Worm (Caenorhabditis elegans) whole organism, L1 larva: ENCODE measurements around the gene F37C12.14.

Source experiments
- C04F5.9 ChIP-seq: sonication (generic microtip); optimal IDR thresholded peaks from 2 replicates; lab custom pipeline; 2016; ENCODE audit warnings: missing genetic modification characterization, missing compliant biosample characterization
- C16A3.4 ChIP-seq: fragments of 150-350 bp; optimal IDR thresholded peaks from 2 replicates; lab custom pipeline; 2014; ENCODE audit warnings: missing biosample characterization, missing genetic modification characterization
- C34B4.2 ChIP-seq: sonication (generic microtip); optimal IDR thresholded peaks from 2 replicates; lab custom pipeline; 2017; ENCODE audit warnings: mild to moderate bottlenecking, missing genetic modification characterization, missing compliant biosample characterization
- Y116A8C.19 ChIP-seq: sonication (generic microtip); optimal IDR thresholded peaks from 2 replicates; lab custom pipeline; 2016; ENCODE audit warnings: missing compliant biosample characterization, missing genetic modification characterization, borderline replicate concordance
- aha-1 ChIP-seq: fragments of 150-350 bp; optimal IDR thresholded peaks from 2 replicates; lab custom pipeline; 2014; ENCODE audit warnings: missing biosample characterization, missing genetic modification characterization
- alr-1 ChIP-seq: fragments of 200-800 bp; sonication (Bioruptor generic); optimal IDR thresholded peaks from 2 replicates; lab custom pipeline; 2018; ENCODE audit warnings: borderline replicate concordance, mild to moderate bottlenecking, missing genetic modification characterization, missing compliant biosample characterization
- blmp-1 ChIP-seq: fragments of 150-350 bp; optimal IDR thresholded peaks from 2 replicates; lab custom pipeline; 2014; ENCODE audit warnings: missing biosample characterization, missing genetic modification characterization
- ceh-63 ChIP-seq: fragments of 200-800 bp; sonication (Bioruptor generic); optimal IDR thresholded peaks from 2 replicates; lab custom pipeline; 2018; ENCODE audit warnings: mild to moderate bottlenecking, missing genetic modification characterization, missing compliant biosample characterization
- ceh-8 ChIP-seq: fragments of 200-800 bp; sonication (Bioruptor generic); optimal IDR thresholded peaks from 2 replicates; lab custom pipeline; 2018; ENCODE audit warnings: mild to moderate bottlenecking, missing genetic modification characterization, moderate library complexity, missing compliant biosample characterization
- ceh-88 ChIP-seq: fragments of 200-800 bp; sonication (Bioruptor generic); IDR thresholded peaks from 2 replicates; pipeline ENCODE4 v1.3.6; 2022; ENCODE audit warnings: missing genetic modification characterization, missing compliant biosample characterization
- ceh-90 ChIP-seq: sonication (generic microtip); optimal IDR thresholded peaks from 2 replicates; lab custom pipeline; 2016; ENCODE audit warnings: missing genetic modification characterization, missing compliant biosample characterization
- ces-1 ChIP-seq: fragments of 150-350 bp; optimal IDR thresholded peaks from 2 replicates; lab custom pipeline; 2014; ENCODE audit warnings: missing biosample characterization, missing genetic modification reagents, missing genetic modification characterization
- dpl-1 ChIP-seq, 3 experiments: fragments of 150-350 bp in 2 of 3; sonication (generic microtip) in 1 of 3; optimal IDR thresholded peaks; 2 replicates each; lab custom pipeline; 2014 to 2017; ENCODE audit warnings: missing biosample characterization in 3 of 3, missing genetic modification characterization in 3 of 3, missing genetic modification reagents in 3 of 3
- efl-1 ChIP-seq, 4 experiments: fragments of 150-350 bp; optimal IDR thresholded peaks in 3 of 4; peaks in 1 of 4; 1 replicate in 1 of 4; 2 replicates in 3 of 4; lab custom pipeline; 2014; ENCODE audit warnings: missing biosample characterization in 2 of 4, missing genetic modification characterization in 2 of 4, missing genetic modification reagents in 2 of 4
- egl-27 ChIP-seq, 2 experiments: fragments of 150-350 bp in 1 of 2; sonication (generic microtip); optimal IDR thresholded peaks; 3 replicates each; lab custom pipeline; 2017 to 2018; ENCODE audit warnings: missing biosample characterization in 2 of 2, missing genetic modification characterization in 2 of 2, missing genetic modification reagents in 2 of 2
- elt-2 ChIP-seq: sonication (generic microtip); optimal IDR thresholded peaks from 2 replicates; lab custom pipeline; 2016; ENCODE audit warnings: missing genetic modification characterization, mild to moderate bottlenecking, inconsistent platforms, missing compliant biosample characterization, missing genetic modification reagents
- elt-3 ChIP-seq, 6 experiments: fragments of 150-350 bp in 1 of 6; sonication (generic microtip); optimal IDR thresholded peaks; 2 replicates each; lab custom pipeline; 2017 to 2018; ENCODE audit warnings: missing biosample characterization in 6 of 6, missing genetic modification characterization in 6 of 6, inconsistent platforms in 1 of 6
- ets-5 ChIP-seq: fragments of 200-800 bp; sonication (Bioruptor generic); IDR thresholded peaks from 2 replicates; pipeline ENCODE4 v1.3.6; 2022; ENCODE audit warnings: missing genetic modification characterization, missing compliant biosample characterization
- fkh-10 ChIP-seq: sonication (generic microtip); optimal IDR thresholded peaks from 2 replicates; lab custom pipeline; 2017; ENCODE audit warnings: missing biosample characterization, missing genetic modification reagents, missing genetic modification characterization
- fkh-4 ChIP-seq: sonication (generic microtip); optimal IDR thresholded peaks from 2 replicates; lab custom pipeline; 2016; ENCODE audit warnings: missing compliant biosample characterization, missing genetic modification characterization, borderline replicate concordance
- fos-1 ChIP-seq: fragments of 150-350 bp; optimal IDR thresholded peaks from 2 replicates; lab custom pipeline; 2014; ENCODE audit warnings: missing biosample characterization, missing genetic modification characterization
- grh-1 ChIP-seq: fragments of 200-800 bp; sonication (Bioruptor generic); IDR thresholded peaks from 2 replicates; pipeline ENCODE4 v1.3.6; 2022; ENCODE audit warnings: missing genetic modification reagents, missing genetic modification characterization, missing compliant biosample characterization
- hlh-4 ChIP-seq: sonication (generic microtip); optimal IDR thresholded peaks from 2 replicates; lab custom pipeline; 2016; ENCODE audit warnings: mild to moderate bottlenecking, missing genetic modification characterization, missing compliant biosample characterization
- irx-1 ChIP-seq: sonication (generic microtip); optimal IDR thresholded peaks from 2 replicates; lab custom pipeline; 2016; ENCODE audit warnings: missing genetic modification characterization, missing compliant biosample characterization
- isw-1 ChIP-seq: fragments of 200-800 bp; sonication (Bioruptor generic); IDR thresholded peaks from 2 replicates; pipeline ENCODE4 v1.3.6; 2022; ENCODE audit warnings: missing genetic modification characterization, missing compliant biosample characterization
- jun-1 ChIP-seq: fragments of 150-350 bp; optimal IDR thresholded peaks from 2 replicates; lab custom pipeline; 2014; ENCODE audit warnings: missing biosample characterization, missing genetic modification reagents, missing genetic modification characterization
- lin-13 ChIP-seq: fragments of 150-350 bp; optimal IDR thresholded peaks from 2 replicates; lab custom pipeline; 2014; ENCODE audit warnings: missing biosample characterization, missing genetic modification reagents, missing genetic modification characterization
- lin-15B ChIP-seq: fragments of 150-350 bp; sonication (generic microtip); optimal IDR thresholded peaks from 3 replicates; lab custom pipeline; 2014; ENCODE audit warnings: missing biosample characterization, missing genetic modification characterization
- lin-39 ChIP-seq: fragments of 150-350 bp; optimal IDR thresholded peaks from 2 replicates; lab custom pipeline; 2014; ENCODE audit warnings: missing biosample characterization, missing genetic modification reagents, missing genetic modification characterization
- lir-3 ChIP-seq: sonication (generic microtip); optimal IDR thresholded peaks from 2 replicates; lab custom pipeline; 2016; ENCODE audit warnings: mild to moderate bottlenecking, missing genetic modification characterization, moderate library complexity, missing compliant biosample characterization; ENCODE audit not compliant: poor library complexity
- mdl-1 ChIP-seq, 2 experiments: fragments of 150-350 bp; optimal IDR thresholded peaks; 2 replicates each; lab custom pipeline; 2014 to 2017; ENCODE audit warnings: missing biosample characterization in 2 of 2, missing genetic modification characterization in 2 of 2, inconsistent platforms in 1 of 2
- mef-2 ChIP-seq: fragments of 150-350 bp; optimal IDR thresholded peaks from 2 replicates; lab custom pipeline; 2014; ENCODE audit warnings: missing biosample characterization, missing genetic modification characterization
- nhr-12 ChIP-seq: sonication (generic microtip); optimal IDR thresholded peaks from 2 replicates; lab custom pipeline; 2017; ENCODE audit warnings: missing biosample characterization, missing genetic modification characterization
- nhr-71 ChIP-seq: sonication (generic microtip); optimal IDR thresholded peaks from 2 replicates; lab custom pipeline; 2016; ENCODE audit warnings: mild to moderate bottlenecking, missing genetic modification characterization, moderate library complexity, missing compliant biosample characterization
- nhr-76 ChIP-seq: sonication (generic microtip); optimal IDR thresholded peaks from 2 replicates; lab custom pipeline; 2017; ENCODE audit warnings: missing biosample characterization, missing genetic modification characterization
- nhr-85 ChIP-seq: sonication (generic microtip); peaks from one replicate; lab custom pipeline; 2016; ENCODE audit warnings: missing genetic modification characterization, inconsistent platforms, missing compliant biosample characterization
- nhr-90 ChIP-seq: sonication (generic microtip); optimal IDR thresholded peaks from 2 replicates; lab custom pipeline; 2016; ENCODE audit warnings: mild to moderate bottlenecking, missing genetic modification characterization, missing compliant biosample characterization; ENCODE audit not compliant: poor library complexity
- pax-3 ChIP-seq: fragments of 200-800 bp; sonication (Bioruptor generic); optimal IDR thresholded peaks from 2 replicates; lab custom pipeline; 2018; ENCODE audit warnings: mild to moderate bottlenecking, missing genetic modification characterization, moderate library complexity, missing compliant biosample characterization
- pqm-1 ChIP-seq: sonication (generic microtip); optimal IDR thresholded peaks from 3 replicates; lab custom pipeline; 2017; ENCODE audit warnings: missing biosample characterization, missing genetic modification characterization
- rnt-1 ChIP-seq: sonication (generic microtip); optimal IDR thresholded peaks from 2 replicates; lab custom pipeline; 2016; ENCODE audit warnings: mild to moderate bottlenecking, missing genetic modification characterization, moderate library complexity, missing compliant biosample characterization
- skn-1 ChIP-seq: fragments of 150-350 bp; optimal IDR thresholded peaks from 2 replicates; lab custom pipeline; 2014; ENCODE audit warnings: missing biosample characterization, missing genetic modification characterization
- sup-37 ChIP-seq: fragments of 200-800 bp; sonication (Bioruptor generic); optimal IDR thresholded peaks from 2 replicates; lab custom pipeline; 2018; ENCODE audit warnings: mild to moderate bottlenecking, missing genetic modification characterization, missing compliant biosample characterization
- swsn-7 ChIP-seq: sonication (generic microtip); optimal IDR thresholded peaks from 2 replicates; lab custom pipeline; 2016; ENCODE audit warnings: missing genetic modification characterization, missing compliant biosample characterization
- tbx-2 ChIP-seq: sonication (generic microtip); optimal IDR thresholded peaks from 2 replicates; lab custom pipeline; 2016; ENCODE audit warnings: missing genetic modification characterization, missing compliant biosample characterization
- unc-30 ChIP-seq: sonication (generic microtip); optimal IDR thresholded peaks from 2 replicates; lab custom pipeline; 2017; ENCODE audit warnings: missing biosample characterization, missing genetic modification characterization
- unc-62 ChIP-seq: fragments of 150-350 bp; optimal IDR thresholded peaks from 2 replicates; lab custom pipeline; 2014; ENCODE audit warnings: missing biosample characterization, missing genetic modification reagents, missing genetic modification characterization
- unc-86 ChIP-seq: sonication (generic microtip); optimal IDR thresholded peaks from 2 replicates; lab custom pipeline; 2016; ENCODE audit warnings: missing genetic modification characterization, missing compliant biosample characterization
- vab-15 ChIP-seq: sonication (generic microtip); optimal IDR thresholded peaks from 2 replicates; lab custom pipeline; 2017; ENCODE audit warnings: missing genotype, mild to moderate bottlenecking, missing genetic modification characterization, missing compliant biosample characterization
- zip-4 ChIP-seq: fragments of 200-800 bp; sonication (Bioruptor generic); optimal IDR thresholded peaks from 2 replicates; lab custom pipeline; 2018; ENCODE audit warnings: mild to moderate bottlenecking, missing genetic modification characterization, moderate library complexity, missing compliant biosample characterization
- ztf-11 ChIP-seq, 2 experiments: sonication (generic microtip); optimal IDR thresholded peaks; 2 replicates each; lab custom pipeline; 2016 to 2017; ENCODE audit warnings: missing genetic modification characterization in 2 of 2, missing biosample characterization in 1 of 2, missing compliant biosample characterization in 1 of 2
- ztf-4 ChIP-seq: fragments of 150-350 bp; optimal IDR thresholded peaks from 2 replicates; lab custom pipeline; 2014; ENCODE audit warnings: missing biosample characterization, missing genetic modification characterization

Gene F37C12.14

ce11 chrIII:7207903-7208497 lies 22.6 kb upstream of the F37C12.14 start, which contains the start of gene rpl-6 (continued):
- TF ChIP-seq egl-27 (tag; optimal IDR thresholded peaks at IDR 0.05; lab: Kevin White, UChicago) (peak; percentile 63 to 87), Y116A8C.19 (no peak), dpl-1 (GFP tag; optimal IDR thresholded peaks at IDR 0.05; lab: Kevin White, UChicago) (peak; percentile 81 to 86 (median 85)), mef-2 (tag; lab: Kevin White, UChicago) (no peak), mdl-1 (tag; optimal IDR thresholded peaks at IDR 0.05; lab: Kevin White, UChicago) (peak in 1 of 2 experiments; percentile 77), lir-3 (tag; lab: Kevin White, UChicago) (peak; percentile 76), pqm-1 (tag; lab: Kevin White, UChicago) (no peak), fos-1 (tag; lab: Kevin White, UChicago) (peak; percentile 80), skn-1 (tag; lab: Kevin White, UChicago) (peak; percentile 83), jun-1 (tag; lab: Kevin White, UChicago) (peak; percentile 81), unc-62 (GFP tag; lab: Kevin White, UChicago) (no peak), nhr-85 (tag; lab: Kevin White, UChicago) (peak; percentile 95), elt-2 (tag; lab: Kevin White, UChicago) (peak; percentile 57), unc-86 (tag; lab: Kevin White, UChicago) (peak; percentile 79), grh-1 (GFP tag; lab: Robert Waterston, UW) (peak; percentile 80), blmp-1 (tag; lab: Kevin White, UChicago) (peak; percentile 80), lin-15B (tag; lab: Kevin White, UChicago) (peak; percentile 85), swsn-7 (tag; lab: Kevin White, UChicago) (peak; percentile 85), ztf-11 (tag; optimal IDR thresholded peaks at IDR 0.05; lab: Kevin White, UChicago) (peak in 1 of 2 experiments; percentile 66), nhr-71 (peak; percentile 93), fkh-4 (no peak), unc-30 (tag; lab: Kevin White, UChicago) (no peak), C04F5.9 (peak; percentile 77), pax-3 (tag; lab: Kevin White, UChicago) (peak; percentile 62), nhr-90 (tag; lab: Kevin White, UChicago) (peak; percentile 87), aha-1 (tag; lab: Kevin White, UChicago) (no peak), rnt-1 (tag; lab: Kevin White, UChicago) (peak; percentile 91), sup-37 (no peak), isw-1 (peak; percentile 90), elt-3 (tag; optimal IDR thresholded peaks at IDR 0.05; lab: Kevin White, UChicago) (peak in 5 of 6 experiments; percentile 14 to 98 (median 73)), efl-1 (optimal IDR thresholded peaks at IDR 0.05; lab: Kevin White, UChicago) (peak; percentile 91 to 94), efl-1 (GFP tag; optimal IDR thresholded peaks at IDR 0.05 in 1 of 2; lab: Kevin White, UChicago) (peak; percentile 81 to 98), lin-13 (GFP tag; lab: Kevin White, UChicago) (peak; percentile 83), ceh-8 (GFP tag; lab: Kevin White, UChicago) (peak; percentile 12), ceh-63 (GFP tag; lab: Kevin White, UChicago) (no peak), ceh-90 (tag; lab: Kevin White, UChicago) (peak; percentile 33), nhr-76 (no peak), fkh-10 (peak; percentile 77), ceh-88 (GFP tag; lab: Robert Waterston, UW) (peak; percentile 68), ets-5 (no peak), tbx-2 (tag; lab: Kevin White, UChicago) (peak; percentile 86), ztf-4 (tag; lab: Kevin White, UChicago) (peak; percentile 82), ces-1 (no peak), zip-4 (GFP tag; lab: Kevin White, UChicago) (peak; percentile 45), irx-1 (tag; lab: Kevin White, UChicago) (peak; percentile 67), alr-1 (tag; lab: Kevin White, UChicago) (no peak), hlh-4 (tag; lab: Kevin White, UChicago) (no peak), C16A3.4 (tag; lab: Kevin White, UChicago) (peak; percentile 97), nhr-12 (no peak), lin-39 (peak; percentile 73), vab-15 (no peak), C34B4.2 (tag; lab: Kevin White, UChicago) (no peak)
